Fruit fly (Drosophila melanogaster): ENCODE data around the gene CG33722.

CG33722 gene

DNA sequence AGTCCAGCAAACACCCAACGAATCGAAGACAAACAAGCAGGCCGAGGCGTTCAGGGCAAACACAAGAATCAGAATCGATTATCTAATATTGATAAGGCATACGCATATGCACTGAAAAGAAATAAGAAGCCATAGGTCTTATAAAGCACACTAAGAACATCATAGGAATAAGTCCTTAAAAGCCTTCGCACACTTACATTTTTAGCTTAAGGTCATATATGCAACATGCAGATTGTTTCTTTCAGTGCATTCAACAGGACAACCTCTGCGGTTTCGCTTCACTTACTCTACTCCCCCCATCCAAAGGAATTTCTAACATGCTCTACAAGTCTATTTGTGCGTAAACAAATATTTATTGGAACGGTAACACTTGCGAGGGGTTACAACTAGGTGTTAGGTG, 31.3 kb upstream of the CG33722 start (continued):
- TF ChIP-seq CG2129 (GFP tag; IDR thresholded peaks at IDR 0.05; ENCODE audit: partially characterized antibody), result no peak
- TF ChIP-seq repo (GFP tag; optimal IDR thresholded peaks at IDR 0.05), result no peak
- 0 out of 3 replicates have a peak, but pooled peaks have one; percentile 33 for TF ChIP-seq jigr1 (GFP tag; IDR thresholded peaks at IDR 0.05)
- peak; percentile 41 for TF ChIP-seq slp2 (GFP tag; optimal IDR thresholded peaks at IDR 0.05)
- TF ChIP-seq crc (GFP tag; optimal IDR thresholded peaks at IDR 0.05), result no peak
- no peak for TF ChIP-seq insv (GFP tag; optimal IDR thresholded peaks at IDR 0.05)
- TF ChIP-seq CG2889 (GFP tag; IDR thresholded peaks at IDR 0.05), result peak; percentile 58; the same call in 1 of the 3 replicates
- TF ChIP-seq CG16779 (GFP tag; IDR thresholded peaks at IDR 0.05), result no peak
- TF ChIP-seq pum (GFP tag; optimal IDR thresholded peaks at IDR 0.05), result peak; percentile 14
- no peak for TF ChIP-seq CG34376 (GFP tag; optimal IDR thresholded peaks at IDR 0.05)
- TF ChIP-seq CG1602 (GFP tag; optimal IDR thresholded peaks at IDR 0.05), result peak; percentile 65
- no peak for TF ChIP-seq Lpt (GFP tag; optimal IDR thresholded peaks at IDR 0.05)
- peak; percentile 67 for TF ChIP-seq zf30C (GFP tag; optimal IDR thresholded peaks at IDR 0.05)
- peak; percentile 25 for TF ChIP-seq CG18599 (GFP tag; optimal IDR thresholded peaks at IDR 0.05)
- no peak for TF ChIP-seq kah (GFP tag; optimal IDR thresholded peaks at IDR 0.05)
- no peak for TF ChIP-seq cwo (GFP tag; optimal IDR thresholded peaks at IDR 0.05)
- TF ChIP-seq CG42726 (GFP tag; IDR thresholded peaks at IDR 0.05; ENCODE audit: partially characterized antibody), result no peak
- peak; percentile 77 for TF ChIP-seq CG2712 (tag; optimal IDR thresholded peaks at IDR 0.05)
- TF ChIP-seq Dip2 (GFP tag; IDR thresholded peaks at IDR 0.05), result no peak
- no peak for TF ChIP-seq Six4 (GFP tag; optimal IDR thresholded peaks at IDR 0.05)
- TF ChIP-seq CG5953 (GFP tag; IDR thresholded peaks at IDR 0.05), result no peak
- no peak for TF ChIP-seq CG2116 (GFP tag; optimal IDR thresholded peaks at IDR 0.05)
- TF ChIP-seq az2 (GFP tag; optimal IDR thresholded peaks at IDR 0.05), result peak; percentile 72
- TF ChIP-seq CG7839 (tag; optimal IDR thresholded peaks at IDR 0.05), result peak; percentile 61
- peak; percentile 57 for TF ChIP-seq btn (GFP tag; optimal IDR thresholded peaks at IDR 0.05)
- TF ChIP-seq CG12104 (GFP tag; optimal IDR thresholded peaks at IDR 0.05), result peak; percentile 21
- TF ChIP-seq CG2678 (tag; optimal IDR thresholded peaks at IDR 0.05), result peak; percentile 69
- no peak for TF ChIP-seq slou (GFP tag; optimal IDR thresholded peaks at IDR 0.05)
- peak; percentile 46 for TF ChIP-seq tio (GFP tag; optimal IDR thresholded peaks at IDR 0.05)
- no peak for TF ChIP-seq CG7372 (GFP tag; IDR thresholded peaks at IDR 0.05)
- peak; percentile 47 for TF ChIP-seq org-1 (GFP tag; optimal IDR thresholded peaks at IDR 0.05)
- TF ChIP-seq tgo (GFP tag; IDR thresholded peaks at IDR 0.05), result peak; percentile 52; the same call in 2 of the 3 replicates
- TF ChIP-seq lab (GFP tag; optimal IDR thresholded peaks at IDR 0.05), result peak; percentile 52
- TF ChIP-seq CG10366 (GFP tag; IDR thresholded peaks at IDR 0.05), result peak; percentile 43; the same call in 1 of the 2 replicates
- TF ChIP-seq PHDP (tag; optimal IDR thresholded peaks at IDR 0.05), result peak; percentile 35
- peak; percentile 79 for TF ChIP-seq CG10979 (tag; optimal IDR thresholded peaks at IDR 0.05)
- TF ChIP-seq Dad (GFP tag; optimal IDR thresholded peaks at IDR 0.05), result no peak
- TF ChIP-seq CG10654 (GFP tag; optimal IDR thresholded peaks at IDR 0.05), result no peak
- TF ChIP-seq prd (optimal IDR thresholded peaks at IDR 0.05), result no peak
- TF ChIP-seq prd (GFP tag; IDR thresholded peaks at IDR 0.05), result peak; percentile 86
- TF ChIP-seq CG14965 (GFP tag; optimal IDR thresholded peaks at IDR 0.05; ENCODE audit: borderline replicate concordance), result no peak
- TF ChIP-seq her (GFP tag; optimal IDR thresholded peaks at IDR 0.05), result peak; percentile 24
- TF ChIP-seq Hand (GFP tag; optimal IDR thresholded peaks at IDR 0.05), result no peak
- TF ChIP-seq CG31365 (tag; optimal IDR thresholded peaks at IDR 0.05), result no peak
- TF ChIP-seq bbx (GFP tag; IDR thresholded peaks at IDR 0.05; ENCODE audit: partially characterized antibody), result no peak
- TF ChIP-seq CG15011 (GFP tag; optimal IDR thresholded peaks at IDR 0.05), result no peak
- TF ChIP-seq jing (GFP tag; optimal IDR thresholded peaks at IDR 0.05), result peak; percentile 54
- TF ChIP-seq sr (GFP tag; IDR thresholded peaks at IDR 0.05), result 0 out of 3 replicates have a peak, but pooled peaks have one; percentile 12
- no peak for TF ChIP-seq Dref (GFP tag; IDR thresholded peaks at IDR 0.05)
- peak; percentile 73 for TF ChIP-seq CG14710 (tag; optimal IDR thresholded peaks at IDR 0.05)
- TF ChIP-seq run (tag; optimal IDR thresholded peaks at IDR 0.05), result peak; percentile 70
